Fruit fly (Drosophila melanogaster): ENCODE measurements around the gene Myo95E.

Myo95E gene

dm6 chr3R:24148838-24149237 is 12.5 kb downstream of the Myo95E start, which contains the start of gene Slimp (continued):
- TF ChIP-seq vri (GFP tag; optimal IDR thresholded peaks at IDR 0.05) = peak; percentile 46
- TF ChIP-seq CG10631 (GFP tag; optimal IDR thresholded peaks at IDR 0.05) = peak; percentile 15
- peak; percentile 40 for TF ChIP-seq lz (GFP tag; optimal IDR thresholded peaks at IDR 0.05)
- no peak for TF ChIP-seq cyc (GFP tag; optimal IDR thresholded peaks at IDR 0.05)
- TF ChIP-seq CG8119 (GFP tag; IDR thresholded peaks at IDR 0.05) = 0 out of 3 replicates have a peak, but pooled peaks have one; percentile 15
- TF ChIP-seq CG3032 (tag; optimal IDR thresholded peaks at IDR 0.05) = peak; percentile 14

dm6 chr3R:24144542-24144941 is 16.8 kb downstream of the Myo95E start:
- peak; percentile 79 for TF ChIP-seq CG10631 (GFP tag; optimal IDR thresholded peaks at IDR 0.05)
- TF ChIP-seq Hr39 (GFP tag; optimal IDR thresholded peaks at IDR 0.05) = peak; percentile 58
- TF ChIP-seq CG16779 (tag; optimal IDR thresholded peaks at IDR 0.05) = peak; percentile 42
- TF ChIP-seq CG32006 (GFP tag; optimal IDR thresholded peaks at IDR 0.05) = peak; percentile 89
- peak; percentile 69 for TF ChIP-seq pdm3 (GFP tag; optimal IDR thresholded peaks at IDR 0.05)
- peak; percentile 80 for TF ChIP-seq CG6808 (GFP tag; optimal IDR thresholded peaks at IDR 0.05)
- TF ChIP-seq fd59A (GFP tag; optimal IDR thresholded peaks at IDR 0.05) = peak; percentile 80
- TF ChIP-seq ss (GFP tag; optimal IDR thresholded peaks at IDR 0.05) = peak; percentile 72 to 95
- TF ChIP-seq Eip78C (GFP tag) = peak; percentile 93
- peak; percentile 76 for TF ChIP-seq CG3032 (tag; optimal IDR thresholded peaks at IDR 0.05)
- peak; percentile 76 for TF ChIP-seq CG10669 (GFP tag; optimal IDR thresholded peaks at IDR 0.05)
- TF ChIP-seq Hr4 (GFP tag; optimal IDR thresholded peaks at IDR 0.05) = peak; percentile 82
- TF ChIP-seq fd85E (GFP tag; optimal IDR thresholded peaks at IDR 0.05) = no peak
- TF ChIP-seq CG15336 (GFP tag; IDR thresholded peaks at IDR 0.05) = peak; percentile 75
- peak; percentile 34 for TF ChIP-seq Lpt (GFP tag; optimal IDR thresholded peaks at IDR 0.05)
- TF ChIP-seq salr (GFP tag; optimal IDR thresholded peaks at IDR 0.05) = peak; percentile 36 to 79
- peak; percentile 78 for TF ChIP-seq CG6276 (GFP tag; optimal IDR thresholded peaks at IDR 0.05)
- peak; percentile 50 for TF ChIP-seq vri (GFP tag; optimal IDR thresholded peaks at IDR 0.05)
- TF ChIP-seq CG31627 (GFP tag; optimal IDR thresholded peaks at IDR 0.05) = peak; percentile 44
- peak; percentile 60 for TF ChIP-seq net (GFP tag; optimal IDR thresholded peaks at IDR 0.05)
- TF ChIP-seq CG9139 (GFP tag; optimal IDR thresholded peaks at IDR 0.05) = peak; percentile 7
- peak; percentile 67 for TF ChIP-seq acj6 (GFP tag; optimal IDR thresholded peaks at IDR 0.05)
- TF ChIP-seq dsx (GFP tag; optimal IDR thresholded peaks at IDR 0.05; ENCODE audit: poor library complexity, severe bottlenecking) = peak; percentile 60
- peak; percentile 0 for TF ChIP-seq Smox (GFP tag; optimal IDR thresholded peaks at IDR 0.05)
- TF ChIP-seq Eip75B (GFP tag; optimal IDR thresholded peaks at IDR 0.05) = peak; percentile 78
- peak; percentile 45 for TF ChIP-seq Sox102F (GFP tag; optimal IDR thresholded peaks at IDR 0.05)
- TF ChIP-seq cyc (GFP tag; optimal IDR thresholded peaks at IDR 0.05) = peak; percentile 48
- peak; percentile 66 for TF ChIP-seq dac (GFP tag; optimal IDR thresholded peaks at IDR 0.05)
- TF ChIP-seq eg (GFP tag; IDR thresholded peaks at IDR 0.05) = peak; percentile 69
- peak; percentile 80 for TF ChIP-seq svp (GFP tag)
- peak; percentile 31 for TF ChIP-seq CG7368 (GFP tag; optimal IDR thresholded peaks at IDR 0.05)
- TF ChIP-seq CG11294 (GFP tag; IDR thresholded peaks at IDR 0.05) = no peak
- TF ChIP-seq CG34406 (GFP tag; optimal IDR thresholded peaks at IDR 0.05) = peak; percentile 3
- no peak for TF ChIP-seq Eip93F (GFP tag; optimal IDR thresholded peaks at IDR 0.05)
- peak; percentile 31 for TF ChIP-seq CG6792 (GFP tag; optimal IDR thresholded peaks at IDR 0.05)
- peak; percentile 68 for TF ChIP-seq achi (GFP tag; optimal IDR thresholded peaks at IDR 0.05)
- TF ChIP-seq Ets21C (GFP tag; optimal IDR thresholded peaks at IDR 0.05) = peak; percentile 11
- TF ChIP-seq CG6163 (GFP tag; IDR thresholded peaks at IDR 0.05) = peak; percentile 56; the same call in 2 of the 3 replicates
- TF ChIP-seq CG1621 (tag; optimal IDR thresholded peaks at IDR 0.05) = peak; percentile 50
- TF ChIP-seq CG8119 (GFP tag; IDR thresholded peaks at IDR 0.05) = peak; percentile 81
- peak; percentile 58 for TF ChIP-seq CG11762 (GFP tag; optimal IDR thresholded peaks at IDR 0.05; ENCODE audit: insufficient read depth)
- TF ChIP-seq esn (GFP tag; optimal IDR thresholded peaks at IDR 0.05) = peak; percentile 68
- TF ChIP-seq topi (GFP tag; optimal IDR thresholded peaks at IDR 0.05) = peak; percentile 55
- TF ChIP-seq CG3919 (GFP tag; optimal IDR thresholded peaks at IDR 0.05) = peak; percentile 77
- no peak for TF ChIP-seq CG8319 (GFP tag; optimal IDR thresholded peaks at IDR 0.05)
- no peak for TF ChIP-seq CG11902 (GFP tag; optimal IDR thresholded peaks at IDR 0.05)
- TF ChIP-seq Sox14 (GFP tag; optimal IDR thresholded peaks at IDR 0.05) = peak; percentile 76
- peak; percentile 70 for TF ChIP-seq spab (GFP tag; optimal IDR thresholded peaks at IDR 0.05)

All from whole organism, prepupa.